Fruit fly (Drosophila melanogaster) whole organism, embryonic: ENCODE measurements around the gene CG18749.

Source experiments
- Aef1 ChIP-seq: fragments of 200-800 bp; sonication (Bioruptor generic); IDR thresholded peaks from 3 replicates; pipeline ENCODE4 v1.3.6; 2022; ENCODE audit warnings: missing biosample characterization, missing genetic modification characterization
- Atf6 ChIP-seq: fragments of 200-800 bp; sonication (Bioruptor generic); IDR thresholded peaks from 2 replicates; pipeline ENCODE4 v1.3.6; 2022; ENCODE audit warnings: missing biosample characterization, missing genetic modification characterization
- Bteb2 ChIP-seq: fragments of 200-800 bp; sonication (Bioruptor generic); optimal IDR thresholded peaks from 2 replicates; lab custom pipeline; 2016; ENCODE audit warnings: missing biosample characterization, missing genetic modification characterization
- CG10543 ChIP-seq: fragments of 200-800 bp; sonication (Bioruptor generic); optimal IDR thresholded peaks from 3 replicates; lab custom pipeline; 2017; ENCODE audit warnings: missing biosample characterization, mild to moderate bottlenecking, missing genetic modification characterization, moderate library complexity
- CG14710 ChIP-seq: fragments of 200-800 bp; sonication (Bioruptor generic); optimal IDR thresholded peaks from 3 replicates; lab custom pipeline; 2019; ENCODE audit warnings: missing biosample characterization, mild to moderate bottlenecking, missing genetic modification characterization, moderate library complexity
- CG15601 ChIP-seq: fragments of 200-800 bp; sonication (Bioruptor generic); optimal IDR thresholded peaks from 3 replicates; lab custom pipeline; 2019; ENCODE audit warnings: missing biosample characterization, mild to moderate bottlenecking, missing genetic modification characterization, moderate library complexity
- CG16815 ChIP-seq: fragments of 200-800 bp; sonication (Bioruptor generic); optimal IDR thresholded peaks from 3 replicates; lab custom pipeline; 2017; ENCODE audit warnings: missing biosample characterization, mild to moderate bottlenecking, missing genetic modification characterization
- CG17361 ChIP-seq: fragments of 200-800 bp; sonication (Bioruptor generic); IDR thresholded peaks from 3 replicates; pipeline ENCODE4 v1.3.6; 2022; ENCODE audit warnings: missing biosample characterization, missing genetic modification characterization
- CG18262 ChIP-seq: fragments of 200-800 bp; optimal IDR thresholded peaks from 3 replicates; lab custom pipeline; 2019; ENCODE audit warnings: missing biosample characterization, mild to moderate bottlenecking, missing genetic modification characterization, moderate library complexity
- CG2875 ChIP-seq: fragments of 200-800 bp; sonication (Bioruptor generic); optimal IDR thresholded peaks from 2 replicates; lab custom pipeline; 2017; ENCODE audit warnings: missing biosample characterization, mild to moderate bottlenecking, missing genetic modification characterization, missing genetic modification reagents
- CG31365 ChIP-seq: fragments of 200-800 bp; sonication (Bioruptor generic); optimal IDR thresholded peaks from 2 replicates; lab custom pipeline; 2018; ENCODE audit warnings: missing biosample characterization, mild to moderate bottlenecking, missing genetic modification characterization
- CG32772 ChIP-seq: fragments of 200-800 bp; sonication (Bioruptor generic); IDR thresholded peaks from 2 replicates; pipeline ENCODE4 v1.3.6; 2022; ENCODE audit warnings: missing biosample characterization, missing genetic modification characterization
- CG34422 ChIP-seq: fragments of 200-800 bp; sonication (Bioruptor generic); IDR thresholded peaks from 3 replicates; pipeline ENCODE4 v1.3.6; 2022; ENCODE audit warnings: missing biosample characterization, missing genetic modification characterization
- CG4404 ChIP-seq: fragments of 200-800 bp; sonication (Bioruptor generic); IDR thresholded peaks from 2 replicates; pipeline ENCODE4 v1.3.6; 2022; ENCODE audit warnings: missing biosample characterization, missing genetic modification characterization
- CG6272 ChIP-seq: fragments of 200-800 bp; sonication (Bioruptor generic); IDR thresholded peaks from 2 replicates; pipeline ENCODE4 v1.3.6; 2022; ENCODE audit warnings: missing biosample characterization, missing genetic modification characterization
- CG8924 ChIP-seq: fragments of 200-800 bp; optimal IDR thresholded peaks from 3 replicates; lab custom pipeline; 2019; ENCODE audit warnings: missing biosample characterization, mild to moderate bottlenecking, missing genetic modification characterization, moderate library complexity
- CG9932 ChIP-seq: fragments of 200-800 bp; sonication (Bioruptor generic); IDR thresholded peaks from 2 replicates; pipeline ENCODE4 v1.3.6; 2022; ENCODE audit warnings: missing biosample characterization, missing genetic modification characterization
- CoRest ChIP-seq: fragments of 200-800 bp; sonication (Bioruptor generic); optimal IDR thresholded peaks from 3 replicates; lab custom pipeline; 2018; ENCODE audit warnings: missing biosample characterization, mild to moderate bottlenecking, missing genetic modification characterization, moderate library complexity
- Dek ChIP-seq: fragments of 200-800 bp; sonication (Bioruptor generic); optimal IDR thresholded peaks from 3 replicates; lab custom pipeline; 2019; ENCODE audit warnings: missing biosample characterization, mild to moderate bottlenecking, missing genetic modification characterization, moderate library complexity
- E2f2 ChIP-seq: fragments of 200-800 bp; sonication (Bioruptor generic); IDR thresholded peaks from 2 replicates; pipeline ENCODE4 v1.3.6; 2022; ENCODE audit warnings: missing biosample characterization, missing genetic modification characterization
- Hr51 ChIP-seq, 2 experiments: fragments of 200-800 bp; sonication (Bioruptor generic); optimal IDR thresholded peaks; 2 replicates in 1 of 2; 3 replicates in 1 of 2; lab custom pipeline; 2016 to 2018; ENCODE audit warnings: missing biosample characterization in 2 of 2, missing genetic modification characterization in 2 of 2, mild to moderate bottlenecking in 1 of 2, moderate library complexity in 1 of 2
- MESR4 ChIP-seq: fragments of 200-800 bp; sonication (Bioruptor generic); optimal IDR thresholded peaks from 2 replicates; lab custom pipeline; 2018; ENCODE audit warnings: missing biosample characterization, mild to moderate bottlenecking, missing genetic modification characterization, moderate library complexity
- MTF-1 ChIP-seq: fragments of 200-800 bp; sonication (Bioruptor generic); optimal IDR thresholded peaks from 2 replicates; lab custom pipeline; 2018; ENCODE audit warnings: missing biosample characterization, mild to moderate bottlenecking, missing genetic modification characterization, borderline replicate concordance
- Mrtf ChIP-seq: fragments of 200-800 bp; sonication (Bioruptor generic); IDR thresholded peaks from 3 replicates; pipeline ENCODE4 v1.3.6; 2022; ENCODE audit warnings: missing biosample characterization, missing genetic modification characterization
- NC2α ChIP-seq: fragments of 200-800 bp; sonication (Bioruptor generic); optimal IDR thresholded peaks from 2 replicates; lab custom pipeline; 2016; ENCODE audit warnings: missing biosample characterization, missing genetic modification characterization
- Pdp1 ChIP-seq, 2 experiments: fragments of 200-800 bp; sonication (Bioruptor generic); optimal IDR thresholded peaks; 3 replicates each; lab custom pipeline; 2016; ENCODE audit warnings: missing biosample characterization in 2 of 2, missing genetic modification characterization in 2 of 2, mild to moderate bottlenecking in 1 of 2, moderate library complexity in 1 of 2
- Poxn ChIP-seq: fragments of 200-800 bp; sonication (Bioruptor generic); IDR thresholded peaks from 2 replicates; pipeline ENCODE4 v1.3.6; 2022; ENCODE audit warnings: missing biosample characterization, missing genetic modification characterization
- Side ChIP-seq: fragments of 200-800 bp; sonication (Bioruptor generic); optimal IDR thresholded peaks from 2 replicates; lab custom pipeline; 2016; ENCODE audit warnings: missing biosample characterization, missing genetic modification characterization
- Usf ChIP-seq: fragments of 200-800 bp; sonication (Bioruptor generic); optimal IDR thresholded peaks from 2 replicates; lab custom pipeline; 2017; ENCODE audit warnings: missing genotype, missing biosample characterization, missing genetic modification characterization
- Vsx1 ChIP-seq: fragments of 200-800 bp; sonication (Bioruptor generic); optimal IDR thresholded peaks from 2 replicates; lab custom pipeline; 2017; ENCODE audit warnings: missing biosample characterization, mild to moderate bottlenecking, missing genetic modification characterization, missing genetic modification reagents
- al ChIP-seq: fragments of 200-800 bp; sonication (Bioruptor generic); IDR thresholded peaks from 2 replicates; pipeline ENCODE4 v1.3.6; 2022; ENCODE audit warnings: missing biosample characterization, missing genetic modification characterization
- ash1 ChIP-seq: fragments of 200-800 bp; sonication (Bioruptor generic); optimal IDR thresholded peaks from 2 replicates; lab custom pipeline; 2018; ENCODE audit warnings: missing biosample characterization, mild to moderate bottlenecking, missing genetic modification characterization
- ato ChIP-seq: fragments of 200-800 bp; sonication (Bioruptor generic); IDR thresholded peaks from 2 replicates; pipeline ENCODE4 v1.3.6; 2022; ENCODE audit warnings: missing biosample characterization, missing genetic modification characterization; ENCODE audit not compliant: partially characterized antibody
- bab2 ChIP-seq: fragments of 200-800 bp; sonication (Bioruptor generic); optimal IDR thresholded peaks from 2 replicates; lab custom pipeline; 2016; ENCODE audit warnings: missing biosample characterization, missing genetic modification characterization
- chn ChIP-seq: fragments of 200-800 bp; sonication (Bioruptor generic); optimal IDR thresholded peaks from 2 replicates; lab custom pipeline; 2016; ENCODE audit warnings: missing biosample characterization, missing genetic modification characterization
- ci ChIP-seq: fragments of 200-800 bp; sonication (Bioruptor generic); IDR thresholded peaks from 3 replicates; pipeline ENCODE4 v1.3.6; 2022; ENCODE audit warnings: missing biosample characterization, missing genetic modification characterization
- ems ChIP-seq: fragments of 200-800 bp; sonication (Bioruptor generic); optimal IDR thresholded peaks from 3 replicates; lab custom pipeline; 2016; ENCODE audit warnings: missing biosample characterization, missing genetic modification characterization
- grn ChIP-seq: fragments of 200-800 bp; sonication (Bioruptor generic); optimal IDR thresholded peaks from 3 replicates; lab custom pipeline; 2017; ENCODE audit warnings: missing biosample characterization, missing genetic modification characterization
- gt ChIP-seq: fragments of 200-800 bp; sonication (Bioruptor generic); IDR thresholded peaks from 2 replicates; pipeline ENCODE4 v1.3.6; 2022; ENCODE audit warnings: missing biosample characterization, missing genetic modification characterization
- mld ChIP-seq: fragments of 200-800 bp; sonication (Bioruptor generic); IDR thresholded peaks from 3 replicates; pipeline ENCODE4 v1.3.6; 2022; ENCODE audit warnings: missing biosample characterization, missing genetic modification characterization; ENCODE audit not compliant: partially characterized antibody
- nerfin-1 ChIP-seq: fragments of 200-800 bp; sonication (Bioruptor generic); optimal IDR thresholded peaks from 3 replicates; lab custom pipeline; 2019; ENCODE audit warnings: missing biosample characterization, mild to moderate bottlenecking, missing genetic modification characterization, moderate library complexity
- onecut ChIP-seq: fragments of 200-800 bp; sonication (Bioruptor generic); IDR thresholded peaks from 2 replicates; pipeline ENCODE4 v1.3.6; 2022; ENCODE audit warnings: missing biosample characterization, missing genetic modification characterization
- psq ChIP-seq: fragments of 200-800 bp; sonication (Bioruptor generic); optimal IDR thresholded peaks from 2 replicates; lab custom pipeline; 2017; ENCODE audit warnings: missing biosample characterization, missing genetic modification characterization
- repo ChIP-seq: fragments of 200-800 bp; sonication (Bioruptor generic); optimal IDR thresholded peaks from 2 replicates; lab custom pipeline; 2016; ENCODE audit warnings: missing biosample characterization, missing genetic modification characterization
- schlank ChIP-seq: fragments of 200-800 bp; sonication (Bioruptor generic); optimal IDR thresholded peaks from 2 replicates; lab custom pipeline; 2018; ENCODE audit warnings: missing biosample characterization, mild to moderate bottlenecking, missing genetic modification characterization
- sens ChIP-seq: fragments of 200-800 bp; sonication (Bioruptor generic); peaks from one replicate; lab custom pipeline; 2016; ENCODE audit warnings: missing biosample characterization, missing genetic modification characterization
- trem ChIP-seq: fragments of 200-800 bp; optimal IDR thresholded peaks from 3 replicates; lab custom pipeline; 2019; ENCODE audit warnings: missing biosample characterization, mild to moderate bottlenecking, missing genetic modification characterization, moderate library complexity
- ttk ChIP-seq: fragments of 200-800 bp; sonication (Bioruptor generic); IDR thresholded peaks from 2 replicates; pipeline ENCODE4 v2.1.2; 2022; ENCODE audit warnings: missing biosample characterization, missing genetic modification characterization
- tx ChIP-seq: fragments of 200-800 bp; sonication (Bioruptor generic); optimal IDR thresholded peaks from 2 replicates; lab custom pipeline; 2016; ENCODE audit warnings: missing biosample characterization, missing genetic modification characterization
- unpg ChIP-seq: fragments of 200-800 bp; sonication (Bioruptor generic); optimal IDR thresholded peaks from 3 replicates; lab custom pipeline; 2018; ENCODE audit warnings: missing biosample characterization, mild to moderate bottlenecking, missing genetic modification characterization, moderate library complexity
- vnd ChIP-seq: fragments of 200-800 bp; sonication (Bioruptor generic); IDR thresholded peaks from 3 replicates; pipeline ENCODE4 v1.3.6; 2022; ENCODE audit warnings: missing biosample characterization, missing genetic modification characterization; ENCODE audit not compliant: partially characterized antibody
- zfh2 ChIP-seq: fragments of 200-800 bp; sonication (Bioruptor generic); optimal IDR thresholded peaks from 2 replicates; lab custom pipeline; 2016; ENCODE audit warnings: missing biosample characterization, missing genetic modification characterization

Gene CG18749

dm6 chr3R:8256040-8256439, 12.2 kb downstream of the CG18749 start (continued):
- TF ChIP-seq zfh2 (peak; percentile 21), CG15601 (tag; lab: Kevin White, UChicago) (no peak), Usf (no peak), onecut (no peak), CG17361 (0 out of 3 replicates have a peak, but pooled peaks have one; percentile 43), CG34422 (GFP tag; lab: Robert Waterston, UW) (no peak), gt (GFP tag; lab: Robert Waterston, UW) (no peak), Pdp1 (GFP tag; optimal IDR thresholded peaks at IDR 0.05; lab: Kevin White, UChicago) (peak in 1 of 2 experiments; percentile 21), CG8924 (tag; lab: Kevin White, UChicago) (peak; percentile 24), sens (GFP tag; lab: Kevin White, UChicago) (peak; percentile 39), bab2 (GFP tag; lab: Kevin White, UChicago) (no peak), CG10543 (GFP tag; lab: Kevin White, UChicago) (no peak), trem (no peak), E2f2 (no peak), ttk (GFP tag; lab: Robert Waterston, UW) (no peak), ci (GFP tag; lab: Robert Waterston, UW) (no peak), MTF-1 (GFP tag; lab: Kevin White, UChicago) (no peak), chn (GFP tag; lab: Kevin White, UChicago) (no peak), mld (GFP tag; lab: Robert Waterston, UW) (no peak), CoRest (tag; lab: Kevin White, UChicago) (peak; percentile 43), grn (GFP tag; lab: Kevin White, UChicago) (no peak), psq (GFP tag; lab: Kevin White, UChicago) (no peak), Dek (tag; lab: Kevin White, UChicago) (no peak), al (GFP tag; lab: Robert Waterston, UW) (0 out of 2 replicates have a peak, but pooled peaks have one; percentile 4), Atf6 (GFP tag; lab: Robert Waterston, UW) (no peak), Mrtf (no peak), ems (GFP tag; lab: Kevin White, UChicago) (no peak), Aef1 (GFP tag; lab: Robert Waterston, UW) (no peak), CG16815 (no peak), repo (no peak), Vsx1 (GFP tag; lab: Kevin White, UChicago) (no peak), CG4404 (GFP tag; lab: Robert Waterston, UW) (0 out of 2 replicates have a peak, but pooled peaks have one; percentile 17), CG2875 (no peak), MESR4 (GFP tag; lab: Kevin White, UChicago) (no peak), CG14710 (no peak), CG6272 (GFP tag; lab: Robert Waterston, UW) (no peak), CG9932 (GFP tag; lab: Robert Waterston, UW) (peak; percentile 17; the same call in 1 of the 2 replicates), unpg (GFP tag; lab: Kevin White, UChicago) (peak; percentile 53), Hr51 (GFP tag; optimal IDR thresholded peaks at IDR 0.05; lab: Kevin White, UChicago) (peak in 1 of 2 experiments; percentile 52), ash1 (no peak), tx (GFP tag; lab: Kevin White, UChicago) (no peak), ato (no peak), schlank (tag; lab: Kevin White, UChicago) (no peak), Side (no peak), CG18262 (tag; lab: Kevin White, UChicago) (peak; percentile 6), Bteb2 (GFP tag; lab: Kevin White, UChicago) (peak; percentile 11), CG32772 (no peak), Poxn (GFP tag; lab: Robert Waterston, UW) (no peak), vnd (GFP tag; lab: Robert Waterston, UW) (no peak), nerfin-1 (tag; lab: Kevin White, UChicago) (no peak), NC2α (no peak), CG31365 (tag; lab: Kevin White, UChicago) (no peak)
